Worm (Caenorhabditis elegans): Measurements from ENCODE around the gene ZK829.9.

ce11 chrIV:12021360-12021759 is 51.0 kb downstream of the ZK829.9 start:
- TF ChIP-seq nhr-77 (tag; optimal IDR thresholded peaks at IDR 0.05), result no peak
- no peak for TF ChIP-seq gmeb-1 (tag; optimal IDR thresholded peaks at IDR 0.05)
- TF ChIP-seq peb-1 (tag; optimal IDR thresholded peaks at IDR 0.05), result no peak
- no peak for TF ChIP-seq zag-1 (tag; optimal IDR thresholded peaks at IDR 0.05)
- TF ChIP-seq nhr-12 (tag; optimal IDR thresholded peaks at IDR 0.05), result no peak
- peak; percentile 65 for TF ChIP-seq sma-9 (GFP tag; optimal IDR thresholded peaks at IDR 0.05)
- TF ChIP-seq sma-9 (tag; optimal IDR thresholded peaks at IDR 0.05), result no peak

Measured in whole organism, L2 larva.